Worm (Caenorhabditis elegans) whole organism, L1 larva: ENCODE data around the gene Y82E9BR.20.

Source experiments
- C04F5.9 ChIP-seq: sonication (generic microtip); optimal IDR thresholded peaks from 2 replicates; lab custom pipeline; 2016; ENCODE audit warnings: missing genetic modification characterization, missing compliant biosample characterization
- C16A3.4 ChIP-seq: fragments of 150-350 bp; optimal IDR thresholded peaks from 2 replicates; lab custom pipeline; 2014; ENCODE audit warnings: missing biosample characterization, missing genetic modification characterization
- aha-1 ChIP-seq: fragments of 150-350 bp; optimal IDR thresholded peaks from 2 replicates; lab custom pipeline; 2014; ENCODE audit warnings: missing biosample characterization, missing genetic modification characterization
- alr-1 ChIP-seq: fragments of 200-800 bp; sonication (Bioruptor generic); optimal IDR thresholded peaks from 2 replicates; lab custom pipeline; 2018; ENCODE audit warnings: borderline replicate concordance, mild to moderate bottlenecking, missing genetic modification characterization, missing compliant biosample characterization
- aly-2 ChIP-seq: fragments of 150-350 bp; optimal IDR thresholded peaks from 2 replicates; lab custom pipeline; 2014; ENCODE audit warnings: missing biosample characterization, missing genetic modification characterization
- ama-1 ChIP-seq: fragments of 150-350 bp; optimal IDR thresholded peaks from 2 replicates; lab custom pipeline; 2014
- blmp-1 ChIP-seq: fragments of 150-350 bp; optimal IDR thresholded peaks from 2 replicates; lab custom pipeline; 2014; ENCODE audit warnings: missing biosample characterization, missing genetic modification characterization
- ceh-63 ChIP-seq: fragments of 200-800 bp; sonication (Bioruptor generic); optimal IDR thresholded peaks from 2 replicates; lab custom pipeline; 2018; ENCODE audit warnings: mild to moderate bottlenecking, missing genetic modification characterization, missing compliant biosample characterization
- ceh-8 ChIP-seq: fragments of 200-800 bp; sonication (Bioruptor generic); optimal IDR thresholded peaks from 2 replicates; lab custom pipeline; 2018; ENCODE audit warnings: mild to moderate bottlenecking, missing genetic modification characterization, moderate library complexity, missing compliant biosample characterization
- ceh-82 ChIP-seq, 3 experiments: fragments of 150-350 bp in 1 of 3; sonication (generic microtip) in 2 of 3; optimal IDR thresholded peaks; 2 replicates each; lab custom pipeline; 2014 to 2017; ENCODE audit warnings: missing biosample characterization in 3 of 3, missing genetic modification characterization in 3 of 3
- ceh-90 ChIP-seq: sonication (generic microtip); optimal IDR thresholded peaks from 2 replicates; lab custom pipeline; 2016; ENCODE audit warnings: missing genetic modification characterization, missing compliant biosample characterization
- dpl-1 ChIP-seq, 3 experiments: fragments of 150-350 bp in 2 of 3; sonication (generic microtip) in 1 of 3; optimal IDR thresholded peaks; 2 replicates each; lab custom pipeline; 2014 to 2017; ENCODE audit warnings: missing biosample characterization in 3 of 3, missing genetic modification characterization in 3 of 3, missing genetic modification reagents in 3 of 3
- efl-1 ChIP-seq, 4 experiments: fragments of 150-350 bp; optimal IDR thresholded peaks in 3 of 4; peaks in 1 of 4; 1 replicate in 1 of 4; 2 replicates in 3 of 4; lab custom pipeline; 2014; ENCODE audit warnings: missing biosample characterization in 2 of 4, missing genetic modification characterization in 2 of 4, missing genetic modification reagents in 2 of 4
- egl-13 ChIP-seq: sonication (generic microtip); optimal IDR thresholded peaks from 2 replicates; lab custom pipeline; 2016; ENCODE audit warnings: missing genotype, missing genetic modification reagents, missing genetic modification characterization, missing compliant biosample characterization
- egl-27 ChIP-seq, 2 experiments: fragments of 150-350 bp in 1 of 2; sonication (generic microtip); optimal IDR thresholded peaks; 3 replicates each; lab custom pipeline; 2017 to 2018; ENCODE audit warnings: missing biosample characterization in 2 of 2, missing genetic modification characterization in 2 of 2, missing genetic modification reagents in 2 of 2
- elt-3 ChIP-seq, 6 experiments: fragments of 150-350 bp in 1 of 6; sonication (generic microtip); optimal IDR thresholded peaks; 2 replicates each; lab custom pipeline; 2017 to 2018; ENCODE audit warnings: missing biosample characterization in 6 of 6, missing genetic modification characterization in 6 of 6, inconsistent platforms in 1 of 6
- fkh-4 ChIP-seq: sonication (generic microtip); optimal IDR thresholded peaks from 2 replicates; lab custom pipeline; 2016; ENCODE audit warnings: missing compliant biosample characterization, missing genetic modification characterization, borderline replicate concordance
- fos-1 ChIP-seq: fragments of 150-350 bp; optimal IDR thresholded peaks from 2 replicates; lab custom pipeline; 2014; ENCODE audit warnings: missing biosample characterization, missing genetic modification characterization
- grh-1 ChIP-seq: fragments of 200-800 bp; sonication (Bioruptor generic); IDR thresholded peaks from 2 replicates; pipeline ENCODE4 v1.3.6; 2022; ENCODE audit warnings: missing genetic modification reagents, missing genetic modification characterization, missing compliant biosample characterization
- hlh-17 ChIP-seq: fragments of 200-800 bp; sonication (Bioruptor generic); optimal IDR thresholded peaks from 2 replicates; lab custom pipeline; 2018; ENCODE audit warnings: missing genetic modification characterization, mild to moderate bottlenecking, missing compliant biosample characterization, moderate library complexity, borderline replicate concordance
- hlh-4 ChIP-seq: sonication (generic microtip); optimal IDR thresholded peaks from 2 replicates; lab custom pipeline; 2016; ENCODE audit warnings: mild to moderate bottlenecking, missing genetic modification characterization, missing compliant biosample characterization
- irx-1 ChIP-seq: sonication (generic microtip); optimal IDR thresholded peaks from 2 replicates; lab custom pipeline; 2016; ENCODE audit warnings: missing genetic modification characterization, missing compliant biosample characterization
- isw-1 ChIP-seq: fragments of 200-800 bp; sonication (Bioruptor generic); IDR thresholded peaks from 2 replicates; pipeline ENCODE4 v1.3.6; 2022; ENCODE audit warnings: missing genetic modification characterization, missing compliant biosample characterization
- lin-13 ChIP-seq: fragments of 150-350 bp; optimal IDR thresholded peaks from 2 replicates; lab custom pipeline; 2014; ENCODE audit warnings: missing biosample characterization, missing genetic modification reagents, missing genetic modification characterization
- lin-14 ChIP-seq: fragments of 200-800 bp; sonication (Bioruptor generic); optimal IDR thresholded peaks from 2 replicates; lab custom pipeline; 2018; ENCODE audit warnings: mild to moderate bottlenecking, missing genetic modification characterization, moderate library complexity, missing compliant biosample characterization
- lin-39 ChIP-seq: fragments of 150-350 bp; optimal IDR thresholded peaks from 2 replicates; lab custom pipeline; 2014; ENCODE audit warnings: missing biosample characterization, missing genetic modification reagents, missing genetic modification characterization
- lir-3 ChIP-seq: sonication (generic microtip); optimal IDR thresholded peaks from 2 replicates; lab custom pipeline; 2016; ENCODE audit warnings: mild to moderate bottlenecking, missing genetic modification characterization, moderate library complexity, missing compliant biosample characterization; ENCODE audit not compliant: poor library complexity
- lsy-2 ChIP-seq, 2 experiments: fragments of 150-350 bp; optimal IDR thresholded peaks; 2 replicates each; lab custom pipeline; 2014; ENCODE audit warnings: missing biosample characterization in 2 of 2, missing genetic modification characterization in 2 of 2
- mab-9 ChIP-seq: fragments of 200-800 bp; sonication (Bioruptor generic); IDR thresholded peaks from 2 replicates; pipeline ENCODE4 v1.3.6; 2022; ENCODE audit warnings: missing genetic modification reagents, missing genetic modification characterization, missing compliant biosample characterization
- mep-1 ChIP-seq: fragments of 150-350 bp; optimal IDR thresholded peaks from 2 replicates; lab custom pipeline; 2014; ENCODE audit warnings: missing biosample characterization, missing genetic modification characterization
- nhr-11 ChIP-seq: fragments of 150-350 bp; optimal IDR thresholded peaks from 2 replicates; lab custom pipeline; 2014; ENCODE audit warnings: missing biosample characterization, missing genetic modification characterization
- nhr-28 ChIP-seq: fragments of 150-350 bp; optimal IDR thresholded peaks from 2 replicates; lab custom pipeline; 2014; ENCODE audit warnings: missing biosample characterization, missing genetic modification characterization
- nhr-85 ChIP-seq: sonication (generic microtip); peaks from one replicate; lab custom pipeline; 2016; ENCODE audit warnings: missing genetic modification characterization, inconsistent platforms, missing compliant biosample characterization
- rnt-1 ChIP-seq: sonication (generic microtip); optimal IDR thresholded peaks from 2 replicates; lab custom pipeline; 2016; ENCODE audit warnings: mild to moderate bottlenecking, missing genetic modification characterization, moderate library complexity, missing compliant biosample characterization
- sox-4 ChIP-seq: sonication (generic microtip); optimal IDR thresholded peaks from 2 replicates; lab custom pipeline; 2016; ENCODE audit warnings: missing genetic modification characterization, missing compliant biosample characterization
- sptf-1 ChIP-seq: fragments of 150-350 bp; optimal IDR thresholded peaks from 2 replicates; lab custom pipeline; 2014; ENCODE audit warnings: missing biosample characterization, missing genetic modification characterization
- swsn-7 ChIP-seq: sonication (generic microtip); optimal IDR thresholded peaks from 2 replicates; lab custom pipeline; 2016; ENCODE audit warnings: missing genetic modification characterization, missing compliant biosample characterization
- tbx-2 ChIP-seq: sonication (generic microtip); optimal IDR thresholded peaks from 2 replicates; lab custom pipeline; 2016; ENCODE audit warnings: missing genetic modification characterization, missing compliant biosample characterization
- tlp-1 ChIP-seq: fragments of 150-350 bp; optimal IDR thresholded peaks from 2 replicates; lab custom pipeline; 2014; ENCODE audit warnings: missing biosample characterization, missing genetic modification characterization
- unc-130 ChIP-seq: fragments of 150-350 bp; optimal IDR thresholded peaks from 2 replicates; lab custom pipeline; 2017; ENCODE audit warnings: missing biosample characterization, missing genetic modification characterization, inconsistent platforms
- unc-30 ChIP-seq: sonication (generic microtip); optimal IDR thresholded peaks from 2 replicates; lab custom pipeline; 2017; ENCODE audit warnings: missing biosample characterization, missing genetic modification characterization
- unc-86 ChIP-seq: sonication (generic microtip); optimal IDR thresholded peaks from 2 replicates; lab custom pipeline; 2016; ENCODE audit warnings: missing genetic modification characterization, missing compliant biosample characterization
- vab-15 ChIP-seq: sonication (generic microtip); optimal IDR thresholded peaks from 2 replicates; lab custom pipeline; 2017; ENCODE audit warnings: missing genotype, mild to moderate bottlenecking, missing genetic modification characterization, missing compliant biosample characterization
- zip-4 ChIP-seq: fragments of 200-800 bp; sonication (Bioruptor generic); optimal IDR thresholded peaks from 2 replicates; lab custom pipeline; 2018; ENCODE audit warnings: mild to moderate bottlenecking, missing genetic modification characterization, moderate library complexity, missing compliant biosample characterization
- ztf-4 ChIP-seq: fragments of 150-350 bp; optimal IDR thresholded peaks from 2 replicates; lab custom pipeline; 2014; ENCODE audit warnings: missing biosample characterization, missing genetic modification characterization

Gene Y82E9BR.20

ce11 chrIII:1418709-1419108 is 44.5 kb downstream of the Y82E9BR.20 start (continued):
- TF ChIP-seq ceh-90 (no peak), swsn-7 (tag; lab: Kevin White, UChicago) (peak; percentile 88), zip-4 (GFP tag; lab: Kevin White, UChicago) (peak; percentile 62), dpl-1 (GFP tag; optimal IDR thresholded peaks at IDR 0.05; lab: Kevin White, UChicago) (peak; percentile 65 to 79 (median 79)), ceh-82 (tag; optimal IDR thresholded peaks at IDR 0.05; lab: Kevin White, UChicago) (peak; percentile 85 to 97 (median 86)), nhr-28 (tag; lab: Kevin White, UChicago) (no peak), fkh-4 (tag; lab: Kevin White, UChicago) (peak; percentile 28), rnt-1 (no peak), vab-15 (tag; lab: Kevin White, UChicago) (peak; percentile 33), blmp-1 (tag; lab: Kevin White, UChicago) (peak; percentile 28), hlh-17 (GFP tag; lab: Kevin White, UChicago) (no peak), sox-4 (peak; percentile 48), sptf-1 (tag; lab: Kevin White, UChicago) (no peak), ceh-8 (peak; percentile 12), C04F5.9 (tag; lab: Kevin White, UChicago) (peak; percentile 49), lin-39 (tag; lab: Kevin White, UChicago) (peak; percentile 5), aha-1 (no peak), elt-3 (tag; optimal IDR thresholded peaks at IDR 0.05; lab: Kevin White, UChicago) (peak in 3 of 6 experiments; percentile 61 to 70 (median 69)), unc-130 (peak; percentile 70), lin-13 (GFP tag; lab: Kevin White, UChicago) (peak; percentile 97), tlp-1 (tag; lab: Kevin White, UChicago) (no peak), isw-1 (peak; percentile 89), unc-30 (tag; lab: Kevin White, UChicago) (no peak), alr-1 (tag; lab: Kevin White, UChicago) (no peak), C16A3.4 (tag; lab: Kevin White, UChicago) (peak; percentile 87), nhr-85 (tag; lab: Kevin White, UChicago) (peak; percentile 93), mab-9 (peak; percentile 79; the same call in 1 of the 2 replicates), aly-2 (peak; percentile 15), irx-1 (tag; lab: Kevin White, UChicago) (peak; percentile 69), egl-13 (peak; percentile 77), egl-27 (tag; optimal IDR thresholded peaks at IDR 0.05; lab: Kevin White, UChicago) (no peak)

- TF ChIP-seq hlh-4 (tag; lab: Kevin White, UChicago) (no peak), mab-9 (peak; percentile 11; the same call in 1 of the 2 replicates)
These were observed 45.0 kb downstream of the Y82E9BR.20 start, which contains the start of gene Y82E9BR.3 for ce11 chrIII:1419146-1419636. TSS of gene Y82E9BR.3 (plus strand) at chrIII:1419196.

- TF ChIP-seq C04F5.9 (tag; lab: Kevin White, UChicago) (peak; percentile 28), hlh-17 (GFP tag; lab: Kevin White, UChicago) (no peak), sox-4 (no peak), egl-27 (tag; optimal IDR thresholded peaks at IDR 0.05; lab: Kevin White, UChicago) (no peak), efl-1 (optimal IDR thresholded peaks at IDR 0.05; lab: Kevin White, UChicago) (peak; percentile 10 to 13), efl-1 (GFP tag; optimal IDR thresholded peaks at IDR 0.05 in 1 of 2; lab: Kevin White, UChicago) (peak in 1 of 2 experiments; percentile 92), lin-14 (GFP tag; lab: Kevin White, UChicago) (peak; percentile 36), grh-1 (peak; percentile 48; the same call in 1 of the 2 replicates), unc-30 (tag; lab: Kevin White, UChicago) (no peak), nhr-11 (peak; percentile 35), ama-1 (lab: Kevin White, UChicago) (peak; percentile 84), isw-1 (no peak), blmp-1 (tag; lab: Kevin White, UChicago) (no peak), egl-13 (no peak), fos-1 (tag; lab: Kevin White, UChicago) (peak; percentile 35), aha-1 (no peak), lir-3 (no peak), nhr-28 (tag; lab: Kevin White, UChicago) (no peak), tbx-2 (tag; lab: Kevin White, UChicago) (peak; percentile 25), lsy-2 (tag; optimal IDR thresholded peaks at IDR 0.05; lab: Kevin White, UChicago) (peak; percentile 53 to 68), mep-1 (tag; lab: Kevin White, UChicago) (no peak), sptf-1 (tag; lab: Kevin White, UChicago) (no peak), rnt-1 (peak; percentile 35), mab-9 (peak; percentile 70), ceh-8 (no peak), unc-86 (tag; lab: Kevin White, UChicago) (no peak), ceh-63 (GFP tag; lab: Kevin White, UChicago) (no peak), ztf-4 (peak; percentile 85), nhr-85 (tag; lab: Kevin White, UChicago) (peak; percentile 68), dpl-1 (GFP tag; optimal IDR thresholded peaks at IDR 0.05; lab: Kevin White, UChicago) (peak in 1 of 3 experiments; percentile 2)
These were observed 45.6 kb downstream of the Y82E9BR.20 start for ce11 chrIII:1419700-1420356.
